Worm (Caenorhabditis elegans) whole organism, late embryonic: ENCODE measurements around the gene F54H5.2.

Experiments used
- C08G9.2 ChIP-seq: sonication (generic microtip); optimal IDR thresholded peaks from 2 replicates; lab custom pipeline; 2016; ENCODE audit warnings: mild to moderate bottlenecking, missing genetic modification characterization, moderate library complexity, missing compliant biosample characterization
- Y22D7AL.16 ChIP-seq: sonication (generic microtip); optimal IDR thresholded peaks from 2 replicates; lab custom pipeline; 2016; ENCODE audit warnings: missing genetic modification characterization, missing compliant biosample characterization
- ceh-6 ChIP-seq: fragments of 200-800 bp; sonication (Bioruptor generic); optimal IDR thresholded peaks from 2 replicates; lab custom pipeline; 2018; ENCODE audit warnings: mild to moderate bottlenecking, missing genetic modification characterization, missing compliant biosample characterization
- dmd-4 ChIP-seq: sonication (generic microtip); optimal IDR thresholded peaks from 2 replicates; lab custom pipeline; 2016; ENCODE audit warnings: borderline replicate concordance, missing genetic modification characterization, missing compliant biosample characterization
- elt-2 ChIP-seq: sonication (generic microtip); optimal IDR thresholded peaks from 2 replicates; lab custom pipeline; 2016; ENCODE audit warnings: missing genetic modification reagents, missing genetic modification characterization, missing compliant biosample characterization
- ets-4 ChIP-seq: sonication (generic microtip); optimal IDR thresholded peaks from 2 replicates; lab custom pipeline; 2016; ENCODE audit warnings: missing genetic modification characterization, missing compliant biosample characterization
- gmeb-2 ChIP-seq: sonication (generic microtip); optimal IDR thresholded peaks from 2 replicates; lab custom pipeline; 2016; ENCODE audit warnings: missing genetic modification characterization, inconsistent platforms, missing compliant biosample characterization
- madf-2 ChIP-seq: sonication (generic microtip); optimal IDR thresholded peaks from 2 replicates; lab custom pipeline; 2017; ENCODE audit warnings: missing genetic modification characterization, missing compliant biosample characterization
- nfya-1 ChIP-seq: sonication (generic microtip); optimal IDR thresholded peaks from 2 replicates; lab custom pipeline; 2017; ENCODE audit warnings: missing genetic modification characterization, mild to moderate bottlenecking, missing compliant biosample characterization, antibody characterized with exemption, moderate library complexity
- pha-4 ChIP-seq: fragments of 150-350 bp; optimal IDR thresholded peaks from 2 replicates; lab custom pipeline; 2018; ENCODE audit warnings: missing biosample characterization, missing genetic modification reagents, missing genetic modification characterization
- tbx-7 ChIP-seq: sonication (generic microtip); optimal IDR thresholded peaks from 2 replicates; lab custom pipeline; 2016; ENCODE audit warnings: missing genotype, missing genetic modification characterization, missing compliant biosample characterization

- TF ChIP-seq tbx-7 (tag; lab: Kevin White, UChicago), result no peak
- no peak for TF ChIP-seq madf-2 (tag; lab: Kevin White, UChicago)
- TF ChIP-seq ets-4 (tag; lab: Kevin White, UChicago), result no peak
- no peak for TF ChIP-seq Y22D7AL.16 (tag; lab: Kevin White, UChicago)
- no peak for TF ChIP-seq dmd-4
- TF ChIP-seq pha-4, result no peak
- TF ChIP-seq elt-2 (tag; lab: Kevin White, UChicago), result no peak
- no peak for TF ChIP-seq gmeb-2 (tag; lab: Kevin White, UChicago)
- TF ChIP-seq C08G9.2 (tag; lab: Kevin White, UChicago), result no peak
- no peak for TF ChIP-seq nfya-1 (tag; lab: Kevin White, UChicago)
- TF ChIP-seq ceh-6, result no peak
Measured at ce11 chrII:6667534-6667933, 40.2 kb downstream of the F54H5.2 start.
